Fruit fly (Drosophila melanogaster): ENCODE measurements around the gene Las.
A peak's percentile ranks its signal among the peaks of the same experiment; 100 is the strongest.

The Las gene

DNA sequence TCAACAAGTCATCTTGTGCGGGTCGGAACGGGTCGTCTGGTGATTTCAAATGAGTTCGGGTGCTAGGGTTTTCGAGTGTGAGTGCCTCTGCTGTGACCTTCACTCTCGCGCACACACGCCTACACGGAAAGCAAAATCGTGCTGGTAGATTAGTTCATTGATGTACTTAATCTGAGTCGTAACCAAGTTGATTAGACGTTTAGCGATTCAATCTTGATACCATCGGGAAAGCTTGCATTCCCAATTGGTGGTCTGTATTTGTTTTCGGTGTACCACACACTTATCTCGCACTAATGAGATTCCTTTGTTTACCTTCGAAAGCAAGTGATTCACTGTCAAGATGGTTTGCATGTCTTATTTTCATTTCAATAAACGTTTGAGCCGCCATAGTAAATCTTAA is 43.2 kb downstream of the Las start (continued):
- peak; percentile 72 for TF ChIP-seq sd (tag; optimal IDR thresholded peaks at IDR 0.05)
- no peak for TF ChIP-seq CkIIα-i1 (GFP tag; IDR thresholded peaks at IDR 0.05)
- TF ChIP-seq nau (GFP tag; optimal IDR thresholded peaks at IDR 0.05): no peak
- TF ChIP-seq chinmo (GFP tag; IDR thresholded peaks at IDR 0.05; ENCODE audit: partially characterized antibody): peak; percentile 82; the same call in 2 of the 4 replicates
- TF ChIP-seq pb (GFP tag; optimal IDR thresholded peaks at IDR 0.05): peak; percentile 47
- peak; percentile 34 for TF ChIP-seq CG12219 (GFP tag; optimal IDR thresholded peaks at IDR 0.05)
- TF ChIP-seq Awh (GFP tag; IDR thresholded peaks at IDR 0.05): 0 out of 2 replicates have a peak, but pooled peaks have one; percentile 32
- peak; percentile 60 for TF ChIP-seq CG2678 (tag; optimal IDR thresholded peaks at IDR 0.05)
- TF ChIP-seq ind (GFP tag; optimal IDR thresholded peaks at IDR 0.05): peak; percentile 36
- TF ChIP-seq Dp (GFP tag; optimal IDR thresholded peaks at IDR 0.05): no peak
- no peak for TF ChIP-seq CG2199 (GFP tag; IDR thresholded peaks at IDR 0.05)
- TF ChIP-seq sqz (GFP tag; optimal IDR thresholded peaks at IDR 0.05): no peak
- peak; percentile 28 for TF ChIP-seq CG10209 (GFP tag; optimal IDR thresholded peaks at IDR 0.05)
- no peak for TF ChIP-seq ewg (GFP tag; optimal IDR thresholded peaks at IDR 0.05)
- peak; percentile 36 for TF ChIP-seq CHES-1-like (GFP tag; optimal IDR thresholded peaks at IDR 0.05)
- no peak for TF ChIP-seq CG8765 (GFP tag; IDR thresholded peaks at IDR 0.05)
- no peak for TF ChIP-seq corto (GFP tag; optimal IDR thresholded peaks at IDR 0.05)
- TF ChIP-seq Meics (GFP tag; optimal IDR thresholded peaks at IDR 0.05): peak; percentile 46
- TF ChIP-seq exex (tag; optimal IDR thresholded peaks at IDR 0.05): peak; percentile 86
- TF ChIP-seq Sry-β (GFP tag; optimal IDR thresholded peaks at IDR 0.05): no peak
- peak; percentile 35 for TF ChIP-seq Xbp1 (GFP tag; optimal IDR thresholded peaks at IDR 0.05)
- peak; percentile 7 for TF ChIP-seq zfh2 (GFP tag; optimal IDR thresholded peaks at IDR 0.05)
- TF ChIP-seq Ets97D (GFP tag; optimal IDR thresholded peaks at IDR 0.05): no peak
- peak; percentile 89 for TF ChIP-seq cwo (GFP tag; optimal IDR thresholded peaks at IDR 0.05)
- peak; percentile 32 for TF ChIP-seq shn (GFP tag; optimal IDR thresholded peaks at IDR 0.05)
- TF ChIP-seq Hr51 (GFP tag; optimal IDR thresholded peaks at IDR 0.05): peak in 1 of 2 experiments; percentile 50
- TF ChIP-seq ttk (GFP tag; IDR thresholded peaks at IDR 0.05): 0 out of 2 replicates have a peak, but pooled peaks have one; percentile 16
- no peak for TF ChIP-seq en (GFP tag; optimal IDR thresholded peaks at IDR 0.05)
- TF ChIP-seq CG31441 (GFP tag; IDR thresholded peaks at IDR 0.05): peak; percentile 27; the same call in 1 of the 2 replicates
- TF ChIP-seq CG7839 (tag; optimal IDR thresholded peaks at IDR 0.05): peak; percentile 53
- peak; percentile 26 for TF ChIP-seq CG15479 (GFP tag; optimal IDR thresholded peaks at IDR 0.05)
- TF ChIP-seq CG10321 (GFP tag; IDR thresholded peaks at IDR 0.05): no peak
- TF ChIP-seq HHEX (GFP tag; optimal IDR thresholded peaks at IDR 0.05): peak; percentile 35
- no peak for TF ChIP-seq Hr39 (optimal IDR thresholded peaks at IDR 0.05)
- peak; percentile 60; the same call in 1 of the 3 replicates for TF ChIP-seq CG11456 (GFP tag; IDR thresholded peaks at IDR 0.05)
- TF ChIP-seq Atf3 (GFP tag; optimal IDR thresholded peaks at IDR 0.05): no peak
- peak; percentile 6 for TF ChIP-seq NC2β (GFP tag; optimal IDR thresholded peaks at IDR 0.05)
- TF ChIP-seq sug (tag; optimal IDR thresholded peaks at IDR 0.05): peak; percentile 79
- no peak for TF ChIP-seq bowl (GFP tag; IDR thresholded peaks at IDR 0.05)
- TF ChIP-seq CG43689 (GFP tag; IDR thresholded peaks at IDR 0.05): peak; percentile 24; the same call in 1 of the 2 replicates
- TF ChIP-seq grau (tag; optimal IDR thresholded peaks at IDR 0.05): peak; percentile 37
- TF ChIP-seq Eip74EF (GFP tag; optimal IDR thresholded peaks at IDR 0.05): peak in 1 of 2 experiments; percentile 68
- no peak for TF ChIP-seq sima (GFP tag; optimal IDR thresholded peaks at IDR 0.05)
- TF ChIP-seq bsh (GFP tag; optimal IDR thresholded peaks at IDR 0.05): peak in 1 of 2 experiments; percentile 0
- TF ChIP-seq Usf (GFP tag; optimal IDR thresholded peaks at IDR 0.05): no peak
- peak; percentile 43 for TF ChIP-seq HLH54F (GFP tag; optimal IDR thresholded peaks at IDR 0.05)
- TF ChIP-seq gcm (GFP tag; optimal IDR thresholded peaks at IDR 0.05): peak; percentile 41
- no peak for TF ChIP-seq insv (GFP tag; optimal IDR thresholded peaks at IDR 0.05)
- no peak; the same call in 1 of the 2 replicates for TF ChIP-seq NFAT (GFP tag; IDR thresholded peaks at IDR 0.05)
- 0 out of 2 replicates have a peak, but pooled peaks have one; percentile 19 for TF ChIP-seq rib (GFP tag; IDR thresholded peaks at IDR 0.05)

All from whole organism, embryonic.